Comparison of ENCODE assay signal across 6 fruit fly cellular contexts in the genomic region with DNA sequence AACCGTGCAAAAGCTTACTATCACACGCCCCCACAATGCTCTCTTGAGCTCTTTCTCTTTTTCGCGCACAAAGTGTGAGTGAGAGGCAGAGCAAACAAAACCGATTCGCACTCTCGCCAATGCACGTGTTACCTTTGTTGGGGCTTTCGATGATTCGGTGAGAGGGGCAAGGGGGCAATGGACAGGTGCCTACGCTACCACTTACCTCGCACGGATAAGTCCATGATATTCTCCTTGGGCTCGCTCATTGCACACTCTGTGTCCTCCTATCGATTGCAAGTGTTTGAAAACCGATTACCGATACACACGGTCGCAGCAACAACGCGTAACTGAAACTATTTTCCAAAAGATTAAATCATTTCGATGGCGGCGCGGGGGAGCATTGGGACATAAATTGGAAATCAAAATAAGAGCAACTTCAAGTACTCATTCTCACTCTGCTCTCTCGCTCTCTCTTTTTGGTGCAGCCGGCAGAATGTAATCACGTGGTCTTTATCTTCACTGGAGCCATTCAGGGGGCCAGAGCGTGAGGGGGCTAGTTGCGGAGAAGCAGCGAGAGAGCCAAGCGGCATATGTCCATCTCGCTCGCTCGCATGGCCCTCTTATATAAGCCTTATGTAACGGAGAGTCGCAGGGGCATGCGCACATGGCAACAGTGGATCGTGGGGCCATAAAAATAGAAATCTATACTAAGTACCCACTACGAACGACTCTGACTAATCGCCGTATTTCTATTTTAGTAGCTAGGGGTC.
A peak's percentile ranks its signal among the peaks of the same experiment; 100 is the strongest.
TF ChIP-seq lines count a peak whose summit lies in the region.

A gene (minus strand): TSS at position 334 of the 752 bp plus-strand sequence.

- TF ChIP-seq CTCF in whole organism, embryonic (GFP tag; optimal IDR thresholded peaks at IDR 0.05; lab: Kevin White, UChicago): no peak

TF ChIP-seq in whole organism, 6 proteins besides CTCF, POLR2A, EP300 and RAD21:
- no peak for TF ChIP-seq psq (optimal IDR thresholded peaks at IDR 0.05; lab: Kevin White, UChicago)
- TF ChIP-seq Dll (optimal IDR thresholded peaks at IDR 0.05; lab: Kevin White, UChicago): peak; percentile 22
- TF ChIP-seq EcR (GFP tag; optimal IDR thresholded peaks at IDR 0.05; lab: Kevin White, UChicago): no peak
- TF ChIP-seq CG8478 (optimal IDR thresholded peaks at IDR 0.05; lab: Kevin White, UChicago): peak; percentile 10

TF ChIP-seq in whole organism, adult, 20 proteins besides CTCF, POLR2A, EP300 and RAD21 (continues in another document):
- TF ChIP-seq CG33017 (tag; optimal IDR thresholded peaks at IDR 0.05; lab: Kevin White, UChicago): no peak
- no peak for TF ChIP-seq toe (GFP tag; optimal IDR thresholded peaks at IDR 0.05; lab: Kevin White, UChicago)
- TF ChIP-seq cic (GFP tag; optimal IDR thresholded peaks at IDR 0.05; lab: Kevin White, UChicago): peak; percentile 89
- TF ChIP-seq Hr96 (GFP tag; optimal IDR thresholded peaks at IDR 0.05; lab: Kevin White, UChicago): no peak
- TF ChIP-seq tj (GFP tag; optimal IDR thresholded peaks at IDR 0.05; lab: Kevin White, UChicago): peak; percentile 69
- peak; percentile 23 for TF ChIP-seq CG12768 (GFP tag; optimal IDR thresholded peaks at IDR 0.05; lab: Kevin White, UChicago)
- no peak for TF ChIP-seq ovo (GFP tag; optimal IDR thresholded peaks at IDR 0.05; lab: Kevin White, UChicago)
- no peak for TF ChIP-seq Crg-1 (GFP tag; optimal IDR thresholded peaks at IDR 0.05; lab: Kevin White, UChicago)
- TF ChIP-seq Mnt (GFP tag; optimal IDR thresholded peaks at IDR 0.05; lab: Kevin White, UChicago): peak; percentile 91
- TF ChIP-seq CG14711 (tag; optimal IDR thresholded peaks at IDR 0.05; lab: Kevin White, UChicago): no peak
- TF ChIP-seq pad (GFP tag; optimal IDR thresholded peaks at IDR 0.05; lab: Kevin White, UChicago): peak; percentile 99
- no peak for TF ChIP-seq kay (GFP tag; lab: Kevin White, UChicago; ENCODE audit: borderline replicate concordance)
- no peak for TF ChIP-seq CG11617 (GFP tag; optimal IDR thresholded peaks at IDR 0.05; lab: Kevin White, UChicago)
- no peak for TF ChIP-seq Clk (GFP tag; optimal IDR thresholded peaks at IDR 0.05; lab: Kevin White, UChicago)
- TF ChIP-seq CG7101 (tag; optimal IDR thresholded peaks at IDR 0.05; lab: Kevin White, UChicago): peak; percentile 4
- no peak for TF ChIP-seq cnc (optimal IDR thresholded peaks at IDR 0.05; lab: Kevin White, UChicago)

TF ChIP-seq in whole organism, embryonic, 481 proteins besides CTCF, POLR2A, EP300 and RAD21 (continues in another document):
- TF ChIP-seq Ets97D (GFP tag; optimal IDR thresholded peaks at IDR 0.05; lab: Kevin White, UChicago): no peak
- no peak for TF ChIP-seq lab (GFP tag; optimal IDR thresholded peaks at IDR 0.05; lab: Kevin White, UChicago)
- TF ChIP-seq Hsf (GFP tag; optimal IDR thresholded peaks at IDR 0.05; lab: Kevin White, UChicago): no peak
- no peak for TF ChIP-seq CG16779 (GFP tag; IDR thresholded peaks at IDR 0.05; lab: Robert Waterston, UW)
- TF ChIP-seq Ptx1 (GFP tag; IDR thresholded peaks at IDR 0.05; lab: Robert Waterston, UW): no peak
- TF ChIP-seq jing (GFP tag; optimal IDR thresholded peaks at IDR 0.05; lab: Kevin White, UChicago): no peak
- TF ChIP-seq ind (GFP tag; optimal IDR thresholded peaks at IDR 0.05; lab: Kevin White, UChicago): no peak
- no peak for TF ChIP-seq CG18011 (GFP tag; optimal IDR thresholded peaks at IDR 0.05; lab: Kevin White, UChicago)
- no peak for TF ChIP-seq CG30020 (tag; optimal IDR thresholded peaks at IDR 0.05; lab: Kevin White, UChicago)
- peak; percentile 98 for TF ChIP-seq Hey (tag; optimal IDR thresholded peaks at IDR 0.05; lab: Kevin White, UChicago)
- no peak for TF ChIP-seq ap (GFP tag; IDR thresholded peaks at IDR 0.05; lab: Robert Waterston, UW)
- no peak for TF ChIP-seq CrebB (tag; optimal IDR thresholded peaks at IDR 0.05; lab: Kevin White, UChicago)
- no peak for TF ChIP-seq CG9437 (GFP tag; optimal IDR thresholded peaks at IDR 0.05; lab: Kevin White, UChicago)
- peak; percentile 37 for TF ChIP-seq CG17568 (GFP tag; optimal IDR thresholded peaks at IDR 0.05; lab: Kevin White, UChicago)
- TF ChIP-seq bbx (GFP tag; IDR thresholded peaks at IDR 0.05; lab: Robert Waterston, UW; ENCODE audit: partially characterized antibody): peak; percentile 51
- peak; percentile 36; the same call in 1 of the 3 replicates for TF ChIP-seq gce (GFP tag; IDR thresholded peaks at IDR 0.05; lab: Robert Waterston, UW)

TF ChIP-seq in whole organism, prepupa, 60 proteins besides CTCF, POLR2A, EP300 and RAD21 (continues in another document):
- peak; percentile 47; the same call in 2 of the 3 replicates for TF ChIP-seq CG8119 (GFP tag; IDR thresholded peaks at IDR 0.05; lab: Robert Waterston, UW)
- no peak for TF ChIP-seq CG16779 (tag; optimal IDR thresholded peaks at IDR 0.05; lab: Kevin White, UChicago)
- no peak for TF ChIP-seq cyc (GFP tag; optimal IDR thresholded peaks at IDR 0.05; lab: Kevin White, UChicago)
- TF ChIP-seq Hr38 (GFP tag; optimal IDR thresholded peaks at IDR 0.05; lab: Kevin White, UChicago): no peak
- no peak for TF ChIP-seq CG10669 (GFP tag; optimal IDR thresholded peaks at IDR 0.05; lab: Kevin White, UChicago)
- TF ChIP-seq Ets21C (GFP tag; optimal IDR thresholded peaks at IDR 0.05; lab: Kevin White, UChicago): no peak
- peak; percentile 41; the same call in 1 of the 3 replicates for TF ChIP-seq eg (GFP tag; IDR thresholded peaks at IDR 0.05; lab: Robert Waterston, UW)
- peak; percentile 46 for TF ChIP-seq Sox14 (GFP tag; optimal IDR thresholded peaks at IDR 0.05; lab: Kevin White, UChicago)
- peak; percentile 79 for TF ChIP-seq Eip78C (GFP tag; lab: Kevin White, UChicago)
- TF ChIP-seq net (GFP tag; optimal IDR thresholded peaks at IDR 0.05; lab: Kevin White, UChicago): peak; percentile 33
- no peak for TF ChIP-seq CG10631 (GFP tag; optimal IDR thresholded peaks at IDR 0.05; lab: Kevin White, UChicago)
- TF ChIP-seq CG7368 (GFP tag; optimal IDR thresholded peaks at IDR 0.05; lab: Kevin White, UChicago): no peak
- no peak for TF ChIP-seq fd59A (GFP tag; optimal IDR thresholded peaks at IDR 0.05; lab: Kevin White, UChicago)
- peak; percentile 29 for TF ChIP-seq CG6808 (GFP tag; optimal IDR thresholded peaks at IDR 0.05; lab: Kevin White, UChicago)
- no peak for TF ChIP-seq CG11902 (GFP tag; optimal IDR thresholded peaks at IDR 0.05; lab: Kevin White, UChicago)
- TF ChIP-seq esn (GFP tag; optimal IDR thresholded peaks at IDR 0.05; lab: Kevin White, UChicago): peak; percentile 26
- TF ChIP-seq Blimp-1 (GFP tag; optimal IDR thresholded peaks at IDR 0.05; lab: Kevin White, UChicago): peak; percentile 0

TF ChIP-seq in whole organism, pupa, 21 proteins besides CTCF, POLR2A, EP300 and RAD21 (continues in another document):
- no peak for TF ChIP-seq CG9948 (tag; optimal IDR thresholded peaks at IDR 0.05; lab: Kevin White, UChicago)
- peak; percentile 65 for TF ChIP-seq EcR (GFP tag; optimal IDR thresholded peaks at IDR 0.05; lab: Kevin White, UChicago)
- TF ChIP-seq CG8301 (tag; optimal IDR thresholded peaks at IDR 0.05; lab: Kevin White, UChicago): no peak
- TF ChIP-seq CG12605 (GFP tag; IDR thresholded peaks at IDR 0.05; lab: Robert Waterston, UW): peak; percentile 63; the same call in 1 of the 2 replicates
- no peak for TF ChIP-seq CG34367 (tag; optimal IDR thresholded peaks at IDR 0.05; lab: Kevin White, UChicago)
- TF ChIP-seq CG14655 (GFP tag; optimal IDR thresholded peaks at IDR 0.05; lab: Kevin White, UChicago): peak; percentile 48
- 0 out of 2 replicates have a peak, but pooled peaks have one; percentile 30 for TF ChIP-seq rn (GFP tag; IDR thresholded peaks at IDR 0.05; lab: Robert Waterston, UW)
- no peak for TF ChIP-seq D1 (tag; optimal IDR thresholded peaks at IDR 0.05; lab: Kevin White, UChicago)
- TF ChIP-seq CG15710 (tag; optimal IDR thresholded peaks at IDR 0.05; lab: Kevin White, UChicago): peak; percentile 5
- TF ChIP-seq CG17806 (tag; optimal IDR thresholded peaks at IDR 0.05; lab: Kevin White, UChicago): peak; percentile 16
- TF ChIP-seq Snoo (tag; optimal IDR thresholded peaks at IDR 0.05; lab: Kevin White, UChicago): no peak
- peak; percentile 38 for TF ChIP-seq Pif1A (GFP tag; optimal IDR thresholded peaks at IDR 0.05; lab: Kevin White, UChicago)
- TF ChIP-seq gl (tag; optimal IDR thresholded peaks at IDR 0.05; lab: Kevin White, UChicago): peak; percentile 22
- peak; percentile 24 for TF ChIP-seq CG8159 (tag; optimal IDR thresholded peaks at IDR 0.05; lab: Kevin White, UChicago)
- TF ChIP-seq CG32121 (GFP tag; IDR thresholded peaks at IDR 0.05; lab: Robert Waterston, UW): peak; percentile 36; the same call in 1 of the 2 replicates
- TF ChIP-seq CG10348 (GFP tag; IDR thresholded peaks at IDR 0.05; lab: Robert Waterston, UW): no peak
- TF ChIP-seq CG13204 (GFP tag; optimal IDR thresholded peaks at IDR 0.05; lab: Kevin White, UChicago): no peak

TF ChIP-seq in whole organism, wandering third instar larva, 38 proteins besides CTCF, POLR2A, EP300 and RAD21 (continues in another document):
- no peak for TF ChIP-seq brk (GFP tag; optimal IDR thresholded peaks at IDR 0.05; lab: Kevin White, UChicago)
- TF ChIP-seq dsf (GFP tag; optimal IDR thresholded peaks at IDR 0.05; lab: Kevin White, UChicago; ENCODE audit: borderline replicate concordance): no peak
- no peak for TF ChIP-seq pan (optimal IDR thresholded peaks at IDR 0.05; lab: Kevin White, UChicago)
- TF ChIP-seq sv (GFP tag; optimal IDR thresholded peaks at IDR 0.05; lab: Kevin White, UChicago): no peak
- peak; percentile 15 for TF ChIP-seq br (GFP tag; optimal IDR thresholded peaks at IDR 0.05; lab: Kevin White, UChicago)
- TF ChIP-seq CG9705 (GFP tag; optimal IDR thresholded peaks at IDR 0.05; lab: Kevin White, UChicago): no peak
- no peak for TF ChIP-seq HLH106 (tag; optimal IDR thresholded peaks at IDR 0.05; lab: Kevin White, UChicago)
- TF ChIP-seq fru (GFP tag; optimal IDR thresholded peaks at IDR 0.05; lab: Kevin White, UChicago): peak; percentile 10
- no peak for TF ChIP-seq jim (GFP tag; optimal IDR thresholded peaks at IDR 0.05; lab: Kevin White, UChicago)
- peak; percentile 90 for TF ChIP-seq Dif (GFP tag; optimal IDR thresholded peaks at IDR 0.05; lab: Kevin White, UChicago; ENCODE audit: partially characterized antibody)
- TF ChIP-seq Mio (GFP tag; optimal IDR thresholded peaks at IDR 0.05; lab: Kevin White, UChicago): peak; percentile 72
- TF ChIP-seq dmrt93B (GFP tag; optimal IDR thresholded peaks at IDR 0.05; lab: Kevin White, UChicago): no peak
- peak; percentile 19 for TF ChIP-seq psq (GFP tag; optimal IDR thresholded peaks at IDR 0.05; lab: Kevin White, UChicago)
- TF ChIP-seq h (GFP tag; optimal IDR thresholded peaks at IDR 0.05; lab: Kevin White, UChicago): peak; percentile 34
- no peak for TF ChIP-seq CG32264 (GFP tag; optimal IDR thresholded peaks at IDR 0.05; lab: Kevin White, UChicago)
- TF ChIP-seq rgr (GFP tag; optimal IDR thresholded peaks at IDR 0.05; lab: Kevin White, UChicago): peak; percentile 5
- no peak for TF ChIP-seq sage (GFP tag; optimal IDR thresholded peaks at IDR 0.05; lab: Kevin White, UChicago)
- TF ChIP-seq dl (GFP tag; optimal IDR thresholded peaks at IDR 0.05; lab: Kevin White, UChicago; ENCODE audit: insufficient read depth in 1 of 2, partially characterized antibody in 2 of 2): peak; percentile 85 to 88
- no peak for TF ChIP-seq Jra (GFP tag; optimal IDR thresholded peaks at IDR 0.05; lab: Kevin White, UChicago)
- no peak for TF ChIP-seq Hnf4 (GFP tag; optimal IDR thresholded peaks at IDR 0.05; lab: Kevin White, UChicago)
